Worm (Caenorhabditis elegans): ENCODE measurements around the gene Y41G9A.17.

Gene Y41G9A.17

ce11 chrX:2970804-2971395, 28.7 kb downstream of the Y41G9A.17 start (continued):
- TF ChIP-seq atf-7 (tag; optimal IDR thresholded peaks at IDR 0.05) (no peak), nhr-179 (tag; optimal IDR thresholded peaks at IDR 0.05) (no peak), tlf-1 (GFP tag; optimal IDR thresholded peaks at IDR 0.05) (no peak), die-1 (tag; optimal IDR thresholded peaks at IDR 0.05) (no peak), xnd-1 (tag; optimal IDR thresholded peaks at IDR 0.05) (no peak), nfya-1 (tag; optimal IDR thresholded peaks at IDR 0.05; ENCODE audit: borderline replicate concordance, insufficient read depth) (no peak), ceh-91 (GFP tag; IDR thresholded peaks at IDR 0.05) (no peak), lin-54 (GFP tag; optimal IDR thresholded peaks at IDR 0.05) (no peak), mxl-1 (tag; optimal IDR thresholded peaks at IDR 0.05) (no peak), dpl-1 (GFP tag; optimal IDR thresholded peaks at IDR 0.05) (no peak), ztf-18 (tag; optimal IDR thresholded peaks at IDR 0.05) (no peak), D2030.7 (GFP tag; IDR thresholded peaks at IDR 0.05) (no peak), nhr-80 (tag; optimal IDR thresholded peaks at IDR 0.05) (peak; percentile 4), Y53F4B.3 (GFP tag; IDR thresholded peaks at IDR 0.05) (no peak), sea-2 (GFP tag; IDR thresholded peaks at IDR 0.05) (no peak), lsl-1 (GFP tag; optimal IDR thresholded peaks at IDR 0.05) (no peak), attf-5 (GFP tag; optimal IDR thresholded peaks at IDR 0.05) (no peak), ceh-40 (GFP tag; IDR thresholded peaks at IDR 0.05) (no peak), efl-1 (GFP tag; optimal IDR thresholded peaks at IDR 0.05) (no peak), snpc-1.3 (tag; optimal IDR thresholded peaks at IDR 0.05; ENCODE audit: insufficient read depth) (no peak), Y95B8A.8 (GFP tag; IDR thresholded peaks at IDR 0.05) (no peak), F55B11.4 (tag; optimal IDR thresholded peaks at IDR 0.05; ENCODE audit: borderline replicate concordance, insufficient read depth) (no peak), C17E4.6 (GFP tag; IDR thresholded peaks at IDR 0.05) (no peak), lir-1 (GFP tag; conservative IDR thresholded peaks at IDR 0.05) (no peak), hmg-1.2 (GFP tag; IDR thresholded peaks at IDR 0.05) (peak; percentile 28; the same call in 1 of the 2 replicates), ceh-58 (GFP tag; IDR thresholded peaks at IDR 0.05) (no peak), lin-35 (GFP tag; optimal IDR thresholded peaks at IDR 0.05) (peak in 1 of 3 experiments; percentile 7), aptf-3 (GFP tag; IDR thresholded peaks at IDR 0.05) (no peak), ZK185.1 (tag; optimal IDR thresholded peaks at IDR 0.05; ENCODE audit: poor library complexity, severe bottlenecking) (peak; percentile 21), mcd-1 (GFP tag; IDR thresholded peaks at IDR 0.05) (peak; percentile 8; the same call in 1 of the 2 replicates), B0019.2 (GFP tag; conservative IDR thresholded peaks at IDR 0.05) (no peak), hlh-12 (tag; optimal IDR thresholded peaks at IDR 0.05) (no peak), unc-62 (GFP tag; optimal IDR thresholded peaks at IDR 0.05) (no peak), nhr-90 (tag; optimal IDR thresholded peaks at IDR 0.05) (no peak), Y53G8AR.9 (GFP tag; conservative IDR thresholded peaks at IDR 0.05) (no peak), ztf-22 (GFP tag; optimal IDR thresholded peaks at IDR 0.05) (no peak), ekl-4 (GFP tag; IDR thresholded peaks at IDR 0.05) (0 out of 2 replicates have a peak, but pooled peaks have one; percentile 8), somi-1 (GFP tag; optimal IDR thresholded peaks at IDR 0.05) (no peak), zfh-2 (GFP tag; conservative IDR thresholded peaks at IDR 0.05) (no peak; the same call in 1 of the 2 replicates), tbx-9 (tag; optimal IDR thresholded peaks at IDR 0.05; ENCODE audit: borderline replicate concordance) (no peak), F23B12.7 (tag; optimal IDR thresholded peaks at IDR 0.05; ENCODE audit: insufficient read depth) (peak; percentile 15), F49E8.2 (tag; optimal IDR thresholded peaks at IDR 0.05; ENCODE audit: insufficient read depth) (no peak), ceh-27 (GFP tag; optimal IDR thresholded peaks at IDR 0.05) (no peak), snpc-3.4 (tag; optimal IDR thresholded peaks at IDR 0.05) (no peak), lin-26 (GFP tag; IDR thresholded peaks at IDR 0.05) (no peak)

All from whole organism, young adult.